Fruit fly (Drosophila melanogaster) whole organism, embryonic: ENCODE measurements around the gene tth.

ENCODE experiments used
- Ada2b ChIP-seq: fragments of 200-800 bp; sonication (Bioruptor generic); IDR thresholded peaks from 2 replicates; pipeline ENCODE4 v1.3.6; 2022; ENCODE audit warnings: missing biosample characterization, missing genetic modification characterization
- Adf1 ChIP-seq: fragments of 200-800 bp; sonication (Bioruptor generic); IDR thresholded peaks from 2 replicates; pipeline ENCODE4 v1.3.6; 2022; ENCODE audit warnings: missing biosample characterization, missing genetic modification characterization
- Bgb ChIP-seq: fragments of 200-800 bp; sonication (Bioruptor generic); IDR thresholded peaks from 2 replicates; pipeline ENCODE4 v1.3.6; 2022; ENCODE audit warnings: missing biosample characterization, missing genetic modification characterization; ENCODE audit not compliant: partially characterized antibody
- CG11398 ChIP-seq: fragments of 200-800 bp; sonication (Bioruptor generic); optimal IDR thresholded peaks from 2 replicates; lab custom pipeline; 2016; ENCODE audit warnings: missing biosample characterization, missing genetic modification characterization
- CG12219 ChIP-seq: fragments of 200-800 bp; sonication (Bioruptor generic); optimal IDR thresholded peaks from 3 replicates; lab custom pipeline; 2018; ENCODE audit warnings: missing biosample characterization, mild to moderate bottlenecking, missing genetic modification characterization
- CG12769 ChIP-seq: fragments of 200-800 bp; sonication (Bioruptor generic); optimal IDR thresholded peaks from 2 replicates; lab custom pipeline; 2019; ENCODE audit warnings: missing biosample characterization, mild to moderate bottlenecking, missing genetic modification characterization, moderate library complexity
- CG15011 ChIP-seq: fragments of 200-800 bp; sonication (Bioruptor generic); optimal IDR thresholded peaks from 3 replicates; lab custom pipeline; 2018; ENCODE audit warnings: missing biosample characterization, mild to moderate bottlenecking, missing genetic modification characterization
- CG15269 ChIP-seq: fragments of 200-800 bp; sonication (Bioruptor generic); optimal IDR thresholded peaks from 2 replicates; lab custom pipeline; 2018; ENCODE audit warnings: missing biosample characterization, mild to moderate bottlenecking, missing genetic modification characterization, moderate library complexity
- CG15601 ChIP-seq: fragments of 200-800 bp; sonication (Bioruptor generic); optimal IDR thresholded peaks from 3 replicates; lab custom pipeline; 2019; ENCODE audit warnings: missing biosample characterization, mild to moderate bottlenecking, missing genetic modification characterization, moderate library complexity
- CG17612 ChIP-seq: fragments of 200-800 bp; sonication (Bioruptor generic); IDR thresholded peaks from 2 replicates; pipeline ENCODE4 v1.3.6; 2022; ENCODE audit warnings: missing biosample characterization, missing genetic modification characterization
- CG18011 ChIP-seq: fragments of 200-800 bp; sonication (Bioruptor generic); optimal IDR thresholded peaks from 2 replicates; lab custom pipeline; 2017; ENCODE audit warnings: missing biosample characterization, missing genetic modification characterization, mild to moderate bottlenecking, moderate library complexity, missing genotype
- CG18764 ChIP-seq: fragments of 200-800 bp; sonication (Bioruptor generic); optimal IDR thresholded peaks from 3 replicates; lab custom pipeline; 2016; ENCODE audit warnings: missing biosample characterization, missing genetic modification characterization
- CG30403 ChIP-seq: fragments of 200-800 bp; sonication (Bioruptor generic); optimal IDR thresholded peaks from 3 replicates; lab custom pipeline; 2016; ENCODE audit warnings: missing biosample characterization, missing genetic modification characterization
- CG31224 ChIP-seq: fragments of 200-800 bp; sonication (Bioruptor generic); IDR thresholded peaks from 2 replicates; pipeline ENCODE4 v1.3.6; 2022; ENCODE audit warnings: missing biosample characterization, missing genetic modification characterization
- CG32767 ChIP-seq: fragments of 200-800 bp; sonication (Bioruptor generic); IDR thresholded peaks from 2 replicates; pipeline ENCODE4 v1.3.6; 2022; ENCODE audit warnings: missing biosample characterization, missing genetic modification characterization
- CG34422 ChIP-seq: fragments of 200-800 bp; sonication (Bioruptor generic); IDR thresholded peaks from 3 replicates; pipeline ENCODE4 v1.3.6; 2022; ENCODE audit warnings: missing biosample characterization, missing genetic modification characterization
- CG4360 ChIP-seq: fragments of 200-800 bp; sonication (Bioruptor generic); IDR thresholded peaks from 2 replicates; pipeline ENCODE4 v1.3.6; 2022; ENCODE audit warnings: missing biosample characterization, missing genetic modification characterization
- CG8944 ChIP-seq: fragments of 200-800 bp; sonication (Bioruptor generic); optimal IDR thresholded peaks from 3 replicates; lab custom pipeline; 2016; ENCODE audit warnings: missing biosample characterization, missing genetic modification characterization
- Deaf1 ChIP-seq: fragments of 200-800 bp; optimal IDR thresholded peaks from 3 replicates; lab custom pipeline; 2019; ENCODE audit warnings: missing biosample characterization, mild to moderate bottlenecking, missing genetic modification characterization, moderate library complexity
- Dll ChIP-seq: fragments of 200-800 bp; sonication (Bioruptor generic); IDR thresholded peaks from 4 replicates; pipeline ENCODE4 v1.3.6; 2022; ENCODE audit warnings: missing biosample characterization, missing genetic modification characterization; ENCODE audit not compliant: partially characterized antibody
- E2f1 ChIP-seq: fragments of 200-800 bp; sonication (Bioruptor generic); IDR thresholded peaks from 2 replicates; pipeline ENCODE4 v1.3.6; 2022; ENCODE audit warnings: missing biosample characterization, missing genetic modification characterization
- Hmx ChIP-seq: fragments of 200-800 bp; sonication (Bioruptor generic); optimal IDR thresholded peaks from 2 replicates; lab custom pipeline; 2016; ENCODE audit warnings: missing biosample characterization, missing genetic modification characterization
- Hr78 ChIP-seq, 2 experiments: fragments of 200-800 bp in 1 of 2; fragments of >200 bp in 1 of 2; sonication (Bioruptor generic) in 1 of 2; optimal IDR thresholded peaks; 2 replicates each; lab custom pipeline; 2017 to 2019; ENCODE audit warnings: missing biosample characterization in 2 of 2, missing genetic modification characterization in 2 of 2, mild to moderate bottlenecking in 1 of 2, moderate library complexity in 1 of 2
- Lpt ChIP-seq: fragments of >200 bp; optimal IDR thresholded peaks from 2 replicates; lab custom pipeline; 2018; ENCODE audit warnings: missing biosample characterization, missing genetic modification characterization
- Sin3A ChIP-seq: fragments of >200 bp; optimal IDR thresholded peaks from 2 replicates; lab custom pipeline; 2018
- Sox100B ChIP-seq: fragments of 200-800 bp; sonication (Bioruptor generic); optimal IDR thresholded peaks from 3 replicates; lab custom pipeline; 2018; ENCODE audit warnings: missing biosample characterization, mild to moderate bottlenecking, missing genetic modification characterization
- TFAM ChIP-seq: fragments of 200-800 bp; sonication (Bioruptor generic); optimal IDR thresholded peaks from 2 replicates; lab custom pipeline; 2017; ENCODE audit warnings: missing biosample characterization, missing genetic modification characterization, inconsistent platforms
- bsh ChIP-seq, 2 experiments: fragments of 200-800 bp; sonication (Bioruptor generic); optimal IDR thresholded peaks; 2 replicates each; lab custom pipeline; 2017 to 2018; ENCODE audit warnings: mild to moderate bottlenecking in 2 of 2, missing biosample characterization in 2 of 2, missing genetic modification characterization in 2 of 2, moderate library complexity in 1 of 2
- cg ChIP-seq: fragments of 200-800 bp; sonication (Bioruptor generic); optimal IDR thresholded peaks from 3 replicates; lab custom pipeline; 2019; ENCODE audit warnings: missing biosample characterization, mild to moderate bottlenecking, missing genetic modification characterization, moderate library complexity
- corto ChIP-seq: fragments of 200-800 bp; sonication (Bioruptor generic); optimal IDR thresholded peaks from 2 replicates; lab custom pipeline; 2016; ENCODE audit warnings: missing biosample characterization, mild to moderate bottlenecking, missing genetic modification characterization, moderate library complexity
- crp ChIP-seq, 2 experiments: fragments of 200-800 bp; sonication (Bioruptor generic); optimal IDR thresholded peaks; 2 replicates in 1 of 2; 3 replicates in 1 of 2; lab custom pipeline; 2017; ENCODE audit warnings: missing biosample characterization in 2 of 2, missing genetic modification characterization in 2 of 2, mild to moderate bottlenecking in 1 of 2, moderate library complexity in 1 of 2
- ems ChIP-seq: fragments of 200-800 bp; sonication (Bioruptor generic); optimal IDR thresholded peaks from 3 replicates; lab custom pipeline; 2016; ENCODE audit warnings: missing biosample characterization, missing genetic modification characterization
- eve ChIP-seq, 2 experiments: fragments of >200 bp; optimal IDR thresholded peaks; 2 replicates each; lab custom pipeline; 2017; ENCODE audit warnings: missing biosample characterization in 2 of 2, missing genetic modification characterization in 2 of 2
- gfzf ChIP-seq: fragments of 200-800 bp; sonication (Bioruptor generic); optimal IDR thresholded peaks from 2 replicates; lab custom pipeline; 2016; ENCODE audit warnings: missing biosample characterization, mild to moderate bottlenecking, missing genetic modification characterization, moderate library complexity
- grau ChIP-seq: fragments of 200-800 bp; optimal IDR thresholded peaks from 3 replicates; lab custom pipeline; 2019; ENCODE audit warnings: missing biosample characterization, mild to moderate bottlenecking, missing genetic modification characterization, moderate library complexity
- gro ChIP-seq: fragments of 200-800 bp; sonication (Bioruptor generic); optimal IDR thresholded peaks from 2 replicates; lab custom pipeline; 2016; ENCODE audit warnings: missing biosample characterization, missing genetic modification characterization
- hth ChIP-seq: fragments of >200 bp; optimal IDR thresholded peaks from 2 replicates; lab custom pipeline; 2017; ENCODE audit warnings: inconsistent platforms
- inv ChIP-seq: fragments of 200-800 bp; sonication (Bioruptor generic); IDR thresholded peaks from 2 replicates; pipeline ENCODE4 v1.3.6; 2022; ENCODE audit warnings: missing biosample characterization, missing genetic modification characterization; ENCODE audit not compliant: partially characterized antibody
- jumu ChIP-seq: fragments of 200-800 bp; sonication (Bioruptor generic); optimal IDR thresholded peaks from 3 replicates; lab custom pipeline; 2016; ENCODE audit warnings: missing biosample characterization, missing genetic modification characterization
- kay ChIP-seq: fragments of 200-800 bp; sonication (Bioruptor generic); optimal IDR thresholded peaks from 2 replicates; lab custom pipeline; 2016; ENCODE audit warnings: missing biosample characterization, missing genetic modification characterization
- nom ChIP-seq: fragments of 200-800 bp; sonication (Bioruptor generic); optimal IDR thresholded peaks from 2 replicates; lab custom pipeline; 2017; ENCODE audit warnings: missing biosample characterization, missing genetic modification characterization, mild to moderate bottlenecking, moderate library complexity, missing genetic modification reagents
- onecut ChIP-seq: fragments of 200-800 bp; sonication (Bioruptor generic); IDR thresholded peaks from 2 replicates; pipeline ENCODE4 v1.3.6; 2022; ENCODE audit warnings: missing biosample characterization, missing genetic modification characterization
- pb ChIP-seq: fragments of 200-800 bp; sonication (Bioruptor generic); optimal IDR thresholded peaks from 3 replicates; lab custom pipeline; 2016; ENCODE audit warnings: missing biosample characterization, missing genetic modification characterization
- sna ChIP-seq: fragments of 200-800 bp; sonication (Bioruptor generic); IDR thresholded peaks from 2 replicates; pipeline ENCODE4 v1.3.6; 2022; ENCODE audit warnings: missing biosample characterization, missing genetic modification characterization; ENCODE audit not compliant: partially characterized antibody
- sqz ChIP-seq: fragments of 200-800 bp; sonication (Bioruptor generic); optimal IDR thresholded peaks from 3 replicates; lab custom pipeline; 2018; ENCODE audit warnings: missing biosample characterization, mild to moderate bottlenecking, missing genetic modification characterization
- vfl ChIP-seq: fragments of 200-800 bp; sonication (Bioruptor generic); optimal IDR thresholded peaks from 2 replicates; lab custom pipeline; 2016; ENCODE audit warnings: missing biosample characterization, missing genetic modification characterization
- z ChIP-seq: fragments of 200-800 bp; sonication (Bioruptor generic); IDR thresholded peaks from 3 replicates; pipeline ENCODE4 v1.3.6; 2022; ENCODE audit warnings: missing biosample characterization, missing genetic modification characterization

tth gene

dm6 chrX:13565490-13566156 lies 50.8 kb downstream of the tth start (continued):
- TF ChIP-seq Deaf1 (tag; lab: Kevin White, UChicago): no peak
- no peak for TF ChIP-seq CG11398
- no peak for TF ChIP-seq CG32767 (GFP tag; lab: Robert Waterston, UW)
- no peak for TF ChIP-seq Bgb
- TF ChIP-seq kay (GFP tag; lab: Kevin White, UChicago): no peak
- no peak for TF ChIP-seq Hr78 (GFP tag; optimal IDR thresholded peaks at IDR 0.05; lab: Kevin White, UChicago)
- TF ChIP-seq ems (GFP tag; lab: Kevin White, UChicago): no peak
- TF ChIP-seq bsh (GFP tag; optimal IDR thresholded peaks at IDR 0.05; lab: Kevin White, UChicago): peak in 1 of 2 experiments; percentile 10
- peak; percentile 27 for TF ChIP-seq cg (GFP tag; lab: Kevin White, UChicago)
- TF ChIP-seq CG4360: no peak
- no peak for TF ChIP-seq Ada2b (GFP tag; lab: Robert Waterston, UW)
- no peak for TF ChIP-seq eve (GFP tag; optimal IDR thresholded peaks at IDR 0.05; lab: Kevin White, UChicago)
- no peak for TF ChIP-seq TFAM (GFP tag; lab: Kevin White, UChicago)
- TF ChIP-seq CG18764 (GFP tag; lab: Kevin White, UChicago): no peak
- TF ChIP-seq CG31224 (GFP tag; lab: Robert Waterston, UW): no peak
- TF ChIP-seq corto: no peak
- 0 out of 2 replicates have a peak, but pooled peaks have one; percentile 13 for TF ChIP-seq E2f1 (GFP tag; lab: Robert Waterston, UW)
- no peak for TF ChIP-seq Sin3A (lab: Kevin White, UChicago)
- TF ChIP-seq grau (tag; lab: Kevin White, UChicago): peak; percentile 72

dm6 chrX:13563483-13564443 lies 52.6 kb downstream of the tth start, which contains the start of the genes CG46311 and Tpst:
TSS of gene CG46311 (plus strand) at chrX:13563823.
TSS of gene Tpst (plus strand) at chrX:13563823.
- TF ChIP-seq sqz (GFP tag; lab: Kevin White, UChicago): no peak
- TF ChIP-seq CG34422 (GFP tag; lab: Robert Waterston, UW): peak; percentile 65; the same call in 2 of the 3 replicates
- TF ChIP-seq jumu (GFP tag; lab: Kevin White, UChicago): peak; percentile 68
- no peak for TF ChIP-seq z (GFP tag; lab: Robert Waterston, UW)
- TF ChIP-seq CG30403 (GFP tag; lab: Kevin White, UChicago): peak; percentile 60
- TF ChIP-seq inv: no peak
- peak; percentile 61 for TF ChIP-seq onecut (GFP tag; lab: Robert Waterston, UW)
- TF ChIP-seq gro (GFP tag; lab: Kevin White, UChicago): peak; percentile 4
- no peak for TF ChIP-seq vfl (GFP tag; lab: Kevin White, UChicago)
- no peak for TF ChIP-seq CG18011
- no peak for TF ChIP-seq Hmx (GFP tag; lab: Kevin White, UChicago)
- TF ChIP-seq CG12769 (tag; lab: Kevin White, UChicago): peak; percentile 55
- no peak for TF ChIP-seq hth
- peak; percentile 99 for TF ChIP-seq gfzf (GFP tag; lab: Kevin White, UChicago)
- no peak for TF ChIP-seq CG12219 (GFP tag; lab: Kevin White, UChicago)
- no peak for TF ChIP-seq Lpt (GFP tag; lab: Kevin White, UChicago)
- 0 out of 4 replicates have a peak, but pooled peaks have one; percentile 41 for TF ChIP-seq Dll (GFP tag; lab: Robert Waterston, UW)
- TF ChIP-seq CG15269 (tag; lab: Kevin White, UChicago): peak; percentile 33
- peak; percentile 89 for TF ChIP-seq Adf1 (GFP tag; lab: Robert Waterston, UW)
- 0 out of 2 replicates have a peak, but pooled peaks have one; percentile 34 for TF ChIP-seq sna (GFP tag; lab: Robert Waterston, UW)
- TF ChIP-seq CG17612 (GFP tag; lab: Robert Waterston, UW): no peak
- peak; percentile 64 for TF ChIP-seq CG8944 (GFP tag; lab: Kevin White, UChicago)
- no peak for TF ChIP-seq pb (GFP tag; lab: Kevin White, UChicago)
- peak; percentile 31 for TF ChIP-seq nom
- TF ChIP-seq Sox100B (GFP tag; lab: Kevin White, UChicago): no peak
- TF ChIP-seq CG15601 (tag; lab: Kevin White, UChicago): peak; percentile 26
- TF ChIP-seq crp (GFP tag; optimal IDR thresholded peaks at IDR 0.05; lab: Kevin White, UChicago): peak in 1 of 2 experiments; percentile 50
- TF ChIP-seq CG15011: no peak
